Fruit fly (Drosophila melanogaster): ENCODE data around the gene Abp1.

Abp1 gene

DNA sequence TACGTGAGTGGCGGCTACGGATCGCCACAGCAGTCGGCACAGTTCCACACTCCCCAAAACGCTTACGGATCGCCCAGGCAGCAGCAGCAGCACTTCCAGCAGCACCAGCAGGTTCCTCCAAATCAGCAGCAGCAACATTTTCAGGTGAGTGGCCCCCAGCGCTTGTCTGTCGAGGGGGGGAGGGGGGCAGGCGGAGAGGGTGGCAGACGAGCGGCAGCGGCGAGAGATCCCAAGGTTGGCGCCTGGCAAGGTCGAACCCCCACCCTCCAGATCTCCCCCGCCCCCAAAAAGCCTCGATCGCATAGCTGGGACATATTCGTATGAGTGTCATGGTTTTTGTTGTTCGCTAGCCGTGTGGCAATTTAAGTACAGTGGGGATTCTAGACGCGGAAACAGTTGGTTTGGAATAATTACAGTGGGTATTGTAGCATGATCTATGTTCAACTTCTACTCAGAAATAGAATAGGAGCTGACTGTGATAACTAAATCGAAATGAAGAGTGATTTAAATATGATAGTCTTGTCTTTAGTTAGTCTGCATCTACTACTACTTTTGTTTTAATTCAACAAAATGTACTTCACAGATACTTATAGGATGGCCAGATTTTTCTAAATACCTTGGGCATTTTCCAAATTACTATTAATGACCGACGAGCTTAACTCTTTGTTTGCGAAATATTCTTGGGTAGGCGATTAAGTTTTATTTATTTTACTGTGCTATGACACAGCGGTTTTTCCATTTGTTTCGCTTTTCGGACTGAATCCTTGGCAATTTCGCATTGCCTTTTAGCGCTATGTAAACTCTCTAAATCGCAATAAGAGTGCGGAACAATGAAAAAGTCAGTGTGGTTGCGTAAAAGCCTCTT, 7.5 kb downstream of the Abp1 start (continued):
- no peak for TF ChIP-seq Blimp-1 (GFP tag; optimal IDR thresholded peaks at IDR 0.05)
- TF ChIP-seq Ets96B (tag; optimal IDR thresholded peaks at IDR 0.05), result peak; percentile 5
- peak; percentile 26 for TF ChIP-seq Sox15 (GFP tag; optimal IDR thresholded peaks at IDR 0.05)
- no peak for TF ChIP-seq CG11294 (GFP tag; IDR thresholded peaks at IDR 0.05)
- no peak for TF ChIP-seq fd59A (GFP tag; optimal IDR thresholded peaks at IDR 0.05)
- TF ChIP-seq Lpt (GFP tag; optimal IDR thresholded peaks at IDR 0.05), result no peak
- peak; percentile 47 for TF ChIP-seq Hr39 (GFP tag; optimal IDR thresholded peaks at IDR 0.05)
- no peak for TF ChIP-seq CG8319 (GFP tag; optimal IDR thresholded peaks at IDR 0.05)
- peak; percentile 10 for TF ChIP-seq achi (GFP tag; optimal IDR thresholded peaks at IDR 0.05)
- peak; percentile 31 for TF ChIP-seq cyc (GFP tag; optimal IDR thresholded peaks at IDR 0.05)
- TF ChIP-seq Eip75B (GFP tag; optimal IDR thresholded peaks at IDR 0.05), result no peak
- TF ChIP-seq fd85E (GFP tag; optimal IDR thresholded peaks at IDR 0.05), result no peak
- TF ChIP-seq CG3032 (tag; optimal IDR thresholded peaks at IDR 0.05), result no peak
- TF ChIP-seq CG3919 (GFP tag; optimal IDR thresholded peaks at IDR 0.05), result peak; percentile 46
- TF ChIP-seq CG6163 (GFP tag; IDR thresholded peaks at IDR 0.05), result peak; percentile 41; the same call in 1 of the 3 replicates
- peak in 1 of 2 experiments; percentile 23 for TF ChIP-seq ss (GFP tag; optimal IDR thresholded peaks at IDR 0.05)
- no peak for TF ChIP-seq CG15336 (GFP tag; IDR thresholded peaks at IDR 0.05)
- no peak for TF ChIP-seq Hr4 (GFP tag; optimal IDR thresholded peaks at IDR 0.05)
- TF ChIP-seq lz (GFP tag; optimal IDR thresholded peaks at IDR 0.05), result peak; percentile 41
- no peak for TF ChIP-seq net (GFP tag; optimal IDR thresholded peaks at IDR 0.05)
- no peak for TF ChIP-seq CG11762 (GFP tag; optimal IDR thresholded peaks at IDR 0.05; ENCODE audit: insufficient read depth)
- no peak for TF ChIP-seq dac (GFP tag; optimal IDR thresholded peaks at IDR 0.05)
- TF ChIP-seq CG6276 (GFP tag; optimal IDR thresholded peaks at IDR 0.05), result no peak
- peak; percentile 50 for TF ChIP-seq CG31627 (GFP tag; optimal IDR thresholded peaks at IDR 0.05)
- peak; percentile 21 for TF ChIP-seq topi (GFP tag; optimal IDR thresholded peaks at IDR 0.05)
- TF ChIP-seq spab (GFP tag; optimal IDR thresholded peaks at IDR 0.05), result no peak
- TF ChIP-seq Gug (GFP tag; IDR thresholded peaks at IDR 0.05), result no peak
- TF ChIP-seq Met (GFP tag; optimal IDR thresholded peaks at IDR 0.05), result peak; percentile 11
- peak; percentile 26 for TF ChIP-seq CG8632 (GFP tag; optimal IDR thresholded peaks at IDR 0.05)
- TF ChIP-seq CG9139 (GFP tag; optimal IDR thresholded peaks at IDR 0.05), result no peak
- peak; percentile 64 for TF ChIP-seq esn (GFP tag; optimal IDR thresholded peaks at IDR 0.05)
- no peak for TF ChIP-seq CG8119 (GFP tag; IDR thresholded peaks at IDR 0.05)
- TF ChIP-seq Sox14 (GFP tag; optimal IDR thresholded peaks at IDR 0.05), result peak; percentile 5
- TF ChIP-seq eg (GFP tag; IDR thresholded peaks at IDR 0.05), result no peak
- TF ChIP-seq CG34406 (GFP tag; optimal IDR thresholded peaks at IDR 0.05), result peak; percentile 16
- peak; percentile 30 for TF ChIP-seq CG32006 (GFP tag; optimal IDR thresholded peaks at IDR 0.05)
- TF ChIP-seq CG10631 (GFP tag; optimal IDR thresholded peaks at IDR 0.05), result peak; percentile 21
- TF ChIP-seq CG6808 (GFP tag; optimal IDR thresholded peaks at IDR 0.05), result peak; percentile 14

- TF ChIP-seq CG1621 (tag; optimal IDR thresholded peaks at IDR 0.05), result peak; percentile 35
- peak; percentile 15 for TF ChIP-seq CG6854 (GFP tag; optimal IDR thresholded peaks at IDR 0.05)
- TF ChIP-seq vri (GFP tag; optimal IDR thresholded peaks at IDR 0.05), result peak; percentile 47
- no peak for TF ChIP-seq CG34406 (GFP tag; optimal IDR thresholded peaks at IDR 0.05)
- TF ChIP-seq svp (GFP tag), result peak; percentile 68
- TF ChIP-seq eg (GFP tag; IDR thresholded peaks at IDR 0.05), result peak; percentile 23; the same call in 1 of the 3 replicates
- peak; percentile 33; the same call in 2 of the 3 replicates for TF ChIP-seq CG8119 (GFP tag; IDR thresholded peaks at IDR 0.05)
- peak; percentile 77 for TF ChIP-seq Eip78C (GFP tag)
- no peak for TF ChIP-seq CG3032 (tag; optimal IDR thresholded peaks at IDR 0.05)
- TF ChIP-seq CG6163 (GFP tag; IDR thresholded peaks at IDR 0.05), result peak; percentile 50; the same call in 1 of the 3 replicates
Observed at dm6 chr3L:13477453-13478184, 8.5 kb downstream of the Abp1 start, which contains the start of gene stv. TSS of gene stv (plus strand) at chr3L:13477541.
